Fruit fly (Drosophila melanogaster) whole organism, embryonic: ENCODE measurements around the gene c12.1.

ENCODE experiments used
- CG10321 ChIP-seq: fragments of 200-800 bp; sonication (Bioruptor generic); IDR thresholded peaks from 2 replicates; pipeline ENCODE4 v1.3.6; 2022; ENCODE audit warnings: missing biosample characterization, missing genetic modification characterization
- CG10431 ChIP-seq: fragments of 200-800 bp; sonication (Bioruptor generic); optimal IDR thresholded peaks from 3 replicates; lab custom pipeline; 2018; ENCODE audit warnings: missing biosample characterization, mild to moderate bottlenecking, missing genetic modification characterization
- CG11085 ChIP-seq: fragments of 200-800 bp; sonication (Bioruptor generic); IDR thresholded peaks from 2 replicates; pipeline ENCODE4 v1.3.6; 2022; ENCODE audit warnings: missing biosample characterization, missing genetic modification characterization
- CG11456 ChIP-seq: fragments of 200-800 bp; sonication (Bioruptor generic); IDR thresholded peaks from 3 replicates; pipeline ENCODE4 v1.3.6; 2022; ENCODE audit warnings: missing biosample characterization, missing genetic modification characterization
- CG12071 ChIP-seq: fragments of 200-800 bp; sonication (Bioruptor generic); optimal IDR thresholded peaks from 3 replicates; lab custom pipeline; 2018; ENCODE audit warnings: missing biosample characterization, mild to moderate bottlenecking, missing genetic modification characterization
- CG12769 ChIP-seq: fragments of 200-800 bp; sonication (Bioruptor generic); optimal IDR thresholded peaks from 2 replicates; lab custom pipeline; 2019; ENCODE audit warnings: missing biosample characterization, mild to moderate bottlenecking, missing genetic modification characterization, moderate library complexity
- CG13424 ChIP-seq: fragments of 200-800 bp; sonication (Bioruptor generic); optimal IDR thresholded peaks from 2 replicates; lab custom pipeline; 2019; ENCODE audit warnings: missing biosample characterization, mild to moderate bottlenecking, missing genetic modification characterization, moderate library complexity
- CG14050 ChIP-seq: fragments of 200-800 bp; sonication (Bioruptor generic); IDR thresholded peaks from 3 replicates; pipeline ENCODE4 v1.3.6; 2022; ENCODE audit warnings: missing biosample characterization, missing genetic modification characterization
- CG15479 ChIP-seq: fragments of 200-800 bp; sonication (Bioruptor generic); optimal IDR thresholded peaks from 3 replicates; lab custom pipeline; 2019; ENCODE audit warnings: missing biosample characterization, mild to moderate bottlenecking, missing genetic modification characterization, moderate library complexity
- CG17912 ChIP-seq: fragments of 200-800 bp; sonication (Bioruptor generic); optimal IDR thresholded peaks from 2 replicates; lab custom pipeline; 2018; ENCODE audit warnings: missing biosample characterization, mild to moderate bottlenecking, missing genetic modification characterization
- CG18619 ChIP-seq: fragments of 200-800 bp; sonication (Bioruptor generic); optimal IDR thresholded peaks from 3 replicates; lab custom pipeline; 2017; ENCODE audit warnings: missing biosample characterization, mild to moderate bottlenecking, missing genetic modification characterization
- CG2129 ChIP-seq: fragments of 200-800 bp; sonication (Bioruptor generic); IDR thresholded peaks from 2 replicates; pipeline ENCODE4 v1.3.6; 2022; ENCODE audit warnings: missing biosample characterization, missing genetic modification characterization; ENCODE audit not compliant: partially characterized antibody
- CG30403 ChIP-seq: fragments of 200-800 bp; sonication (Bioruptor generic); optimal IDR thresholded peaks from 3 replicates; lab custom pipeline; 2016; ENCODE audit warnings: missing biosample characterization, missing genetic modification characterization
- CG3847 ChIP-seq: fragments of 200-800 bp; sonication (Bioruptor generic); IDR thresholded peaks from 2 replicates; pipeline ENCODE4 v1.3.6; 2022; ENCODE audit warnings: missing biosample characterization, missing genetic modification characterization
- CG3995 ChIP-seq: fragments of 200-800 bp; sonication (Bioruptor generic); optimal IDR thresholded peaks from 3 replicates; lab custom pipeline; 2016; ENCODE audit warnings: missing biosample characterization, missing genetic modification characterization
- CG4328 ChIP-seq: fragments of 200-800 bp; sonication (Bioruptor generic); optimal IDR thresholded peaks from 3 replicates; lab custom pipeline; 2017; ENCODE audit warnings: missing biosample characterization, missing genetic modification reagents, missing genetic modification characterization
- CG4854 ChIP-seq: fragments of 200-800 bp; sonication (Bioruptor generic); optimal IDR thresholded peaks from 2 replicates; lab custom pipeline; 2016; ENCODE audit warnings: missing biosample characterization, missing genetic modification characterization, inconsistent platforms
- CG5180 ChIP-seq: fragments of 200-800 bp; sonication (Bioruptor generic); optimal IDR thresholded peaks from 3 replicates; lab custom pipeline; 2017; ENCODE audit warnings: missing biosample characterization, missing genetic modification characterization, mild to moderate bottlenecking, moderate library complexity, missing genetic modification reagents
- CG9609 ChIP-seq: fragments of 200-800 bp; sonication (Bioruptor generic); optimal IDR thresholded peaks from 3 replicates; lab custom pipeline; 2016; ENCODE audit warnings: missing biosample characterization, missing genetic modification characterization
- Chrac-16 ChIP-seq: fragments of 200-800 bp; sonication (Bioruptor generic); optimal IDR thresholded peaks from 3 replicates; lab custom pipeline; 2016; ENCODE audit warnings: missing biosample characterization, missing genetic modification characterization
- Dad ChIP-seq: fragments of 200-800 bp; sonication (Bioruptor generic); optimal IDR thresholded peaks from 3 replicates; lab custom pipeline; 2016; ENCODE audit warnings: missing biosample characterization, missing genetic modification characterization
- Dek ChIP-seq: fragments of 200-800 bp; sonication (Bioruptor generic); optimal IDR thresholded peaks from 3 replicates; lab custom pipeline; 2019; ENCODE audit warnings: missing biosample characterization, mild to moderate bottlenecking, missing genetic modification characterization, moderate library complexity
- Fer1 ChIP-seq: fragments of 200-800 bp; sonication (Bioruptor generic); optimal IDR thresholded peaks from 2 replicates; lab custom pipeline; 2017; ENCODE audit warnings: missing biosample characterization, mild to moderate bottlenecking, missing genetic modification characterization
- HLH4C ChIP-seq: fragments of 200-800 bp; sonication (Bioruptor generic); IDR thresholded peaks from 3 replicates; pipeline ENCODE4 v1.3.6; 2022; ENCODE audit warnings: missing biosample characterization, missing genetic modification characterization; ENCODE audit not compliant: partially characterized antibody
- HLH54F ChIP-seq: fragments of 200-800 bp; sonication (Bioruptor generic); optimal IDR thresholded peaks from 3 replicates; lab custom pipeline; 2016; ENCODE audit warnings: missing biosample characterization, missing genetic modification characterization
- Hmr ChIP-seq: fragments of 200-800 bp; sonication (Bioruptor generic); optimal IDR thresholded peaks from 3 replicates; lab custom pipeline; 2017; ENCODE audit warnings: mild to moderate bottlenecking, missing biosample characterization, missing genetic modification reagents, missing genetic modification characterization
- Oli ChIP-seq: fragments of 200-800 bp; sonication (Bioruptor generic); optimal IDR thresholded peaks from 2 replicates; lab custom pipeline; 2018; ENCODE audit warnings: missing biosample characterization, mild to moderate bottlenecking, missing genetic modification characterization, moderate library complexity
- Pdp1 ChIP-seq, 2 experiments: fragments of 200-800 bp; sonication (Bioruptor generic); optimal IDR thresholded peaks; 3 replicates each; lab custom pipeline; 2016; ENCODE audit warnings: missing biosample characterization in 2 of 2, missing genetic modification characterization in 2 of 2, mild to moderate bottlenecking in 1 of 2, moderate library complexity in 1 of 2
- TFAM ChIP-seq: fragments of 200-800 bp; sonication (Bioruptor generic); optimal IDR thresholded peaks from 2 replicates; lab custom pipeline; 2017; ENCODE audit warnings: missing biosample characterization, missing genetic modification characterization, inconsistent platforms
- Xrp1 ChIP-seq: fragments of 200-800 bp; sonication (Bioruptor generic); IDR thresholded peaks from 2 replicates; pipeline ENCODE4 v1.3.6; 2022; ENCODE audit warnings: missing biosample characterization, missing genetic modification characterization
- YL-1 ChIP-seq: fragments of 200-800 bp; sonication (Bioruptor generic); optimal IDR thresholded peaks from 3 replicates; lab custom pipeline; 2017; ENCODE audit warnings: missing biosample characterization, mild to moderate bottlenecking, missing genetic modification characterization
- al ChIP-seq: fragments of 200-800 bp; sonication (Bioruptor generic); IDR thresholded peaks from 2 replicates; pipeline ENCODE4 v1.3.6; 2022; ENCODE audit warnings: missing biosample characterization, missing genetic modification characterization
- bigmax ChIP-seq: fragments of 200-800 bp; sonication (Bioruptor generic); optimal IDR thresholded peaks from 2 replicates; lab custom pipeline; 2018; ENCODE audit warnings: missing biosample characterization, mild to moderate bottlenecking, missing genetic modification characterization
- btn ChIP-seq: fragments of 200-800 bp; sonication (Bioruptor generic); optimal IDR thresholded peaks from 2 replicates; lab custom pipeline; 2016; ENCODE audit warnings: missing biosample characterization, missing genetic modification characterization
- cad ChIP-seq: fragments of >200 bp; optimal IDR thresholded peaks from 2 replicates; lab custom pipeline; 2017; ENCODE audit warnings: missing biosample characterization, missing genetic modification characterization
- crol ChIP-seq: fragments of 200-800 bp; sonication (Bioruptor generic); IDR thresholded peaks from 2 replicates; pipeline ENCODE4 v1.3.6; 2022; ENCODE audit warnings: missing biosample characterization, missing genetic modification characterization
- disco-r ChIP-seq: fragments of 200-800 bp; sonication (Bioruptor generic); optimal IDR thresholded peaks from 2 replicates; lab custom pipeline; 2016; ENCODE audit warnings: missing biosample characterization, missing genetic modification characterization
- gcm2 ChIP-seq: fragments of 200-800 bp; sonication (Bioruptor generic); optimal IDR thresholded peaks from 2 replicates; lab custom pipeline; 2016; ENCODE audit warnings: missing biosample characterization, missing genetic modification characterization
- lab ChIP-seq: fragments of 200-800 bp; sonication (Bioruptor generic); optimal IDR thresholded peaks from 3 replicates; lab custom pipeline; 2017; ENCODE audit warnings: missing biosample characterization, missing genetic modification characterization, mild to moderate bottlenecking, moderate library complexity, missing genetic modification reagents
- pan ChIP-seq, 4 experiments: fragments of >200 bp in 3 of 4; fragments of 200-800 bp in 1 of 4; sonication (Bioruptor generic) in 1 of 4; optimal IDR thresholded peaks in 3 of 4; IDR thresholded peaks in 1 of 4; 2 replicates each; pipeline versions ENCODE4 v1.3.6 to Lab custom; 2017 to 2022; ENCODE audit warnings: missing biosample characterization in 2 of 4, missing genetic modification characterization in 2 of 4, mixed read lengths in 1 of 4
- pita ChIP-seq: fragments of 200-800 bp; sonication (Bioruptor generic); optimal IDR thresholded peaks from 2 replicates; lab custom pipeline; 2017; ENCODE audit warnings: missing biosample characterization, mild to moderate bottlenecking, missing genetic modification characterization
- psq ChIP-seq: fragments of 200-800 bp; sonication (Bioruptor generic); optimal IDR thresholded peaks from 2 replicates; lab custom pipeline; 2017; ENCODE audit warnings: missing biosample characterization, missing genetic modification characterization
- sr ChIP-seq: fragments of 200-800 bp; sonication (Bioruptor generic); IDR thresholded peaks from 3 replicates; pipeline ENCODE4 v1.3.6; 2022; ENCODE audit warnings: missing biosample characterization, missing genetic modification characterization
- sug ChIP-seq: fragments of 200-800 bp; optimal IDR thresholded peaks from 2 replicates; lab custom pipeline; 2019; ENCODE audit warnings: missing biosample characterization, mild to moderate bottlenecking, missing genetic modification characterization, moderate library complexity
- tx ChIP-seq: fragments of 200-800 bp; sonication (Bioruptor generic); optimal IDR thresholded peaks from 2 replicates; lab custom pipeline; 2016; ENCODE audit warnings: missing biosample characterization, missing genetic modification characterization
- unpg ChIP-seq: fragments of 200-800 bp; sonication (Bioruptor generic); optimal IDR thresholded peaks from 3 replicates; lab custom pipeline; 2018; ENCODE audit warnings: missing biosample characterization, mild to moderate bottlenecking, missing genetic modification characterization, moderate library complexity
- z ChIP-seq: fragments of 200-800 bp; sonication (Bioruptor generic); IDR thresholded peaks from 3 replicates; pipeline ENCODE4 v1.3.6; 2022; ENCODE audit warnings: missing biosample characterization, missing genetic modification characterization

The c12.1 gene

dm6 chrX:9352112-9353096, 33.4 kb upstream of the c12.1 start (continued):
- TF ChIP-seq Xrp1 (GFP tag; lab: Robert Waterston, UW) (peak; percentile 79), bigmax (peak; percentile 14), Hmr (GFP tag; lab: Kevin White, UChicago) (peak; percentile 87), CG4854 (peak; percentile 61), sr (GFP tag; lab: Robert Waterston, UW) (no peak), z (GFP tag; lab: Robert Waterston, UW) (no peak), CG30403 (GFP tag; lab: Kevin White, UChicago) (peak; percentile 79), CG12769 (tag; lab: Kevin White, UChicago) (peak; percentile 93), CG9609 (GFP tag; lab: Kevin White, UChicago) (peak; percentile 35), CG17912 (GFP tag; lab: Kevin White, UChicago) (no peak), Dek (peak; percentile 84), lab (GFP tag; lab: Kevin White, UChicago) (peak; percentile 93), cad (GFP tag; lab: Kevin White, UChicago) (no peak), unpg (GFP tag; lab: Kevin White, UChicago) (peak; percentile 88), CG14050 (GFP tag; lab: Robert Waterston, UW) (peak; percentile 68), CG2129 (GFP tag; lab: Robert Waterston, UW) (no peak), Pdp1 (GFP tag; optimal IDR thresholded peaks at IDR 0.05; lab: Kevin White, UChicago) (peak; percentile 63 to 75), pita (GFP tag; lab: Kevin White, UChicago) (no peak), CG15479 (GFP tag; lab: Kevin White, UChicago) (no peak), CG18619 (GFP tag; lab: Kevin White, UChicago) (peak; percentile 77), CG5180 (peak; percentile 48), HLH4C (GFP tag; lab: Robert Waterston, UW) (no peak), Fer1 (GFP tag; lab: Kevin White, UChicago) (peak; percentile 90), TFAM (GFP tag; lab: Kevin White, UChicago) (no peak), CG13424 (tag; lab: Kevin White, UChicago) (peak; percentile 87), HLH54F (GFP tag; lab: Kevin White, UChicago) (peak; percentile 72), CG11456 (GFP tag; lab: Robert Waterston, UW) (peak; percentile 78), tx (GFP tag; lab: Kevin White, UChicago) (peak; percentile 47), CG4328 (GFP tag; lab: Kevin White, UChicago) (peak; percentile 56), psq (GFP tag; lab: Kevin White, UChicago) (peak; percentile 49), al (GFP tag; lab: Robert Waterston, UW) (peak; percentile 70), gcm2 (GFP tag; lab: Kevin White, UChicago) (peak; percentile 64), Chrac-16 (peak; percentile 66), CG3847 (GFP tag; lab: Robert Waterston, UW) (peak; percentile 64), Dad (GFP tag; lab: Kevin White, UChicago) (peak; percentile 57), crol (GFP tag; lab: Robert Waterston, UW) (peak; percentile 70), CG10431 (GFP tag; lab: Kevin White, UChicago) (no peak), disco-r (GFP tag; lab: Kevin White, UChicago) (peak; percentile 43), sug (peak; percentile 78), Oli (tag; lab: Kevin White, UChicago) (peak; percentile 86), CG10321 (GFP tag; lab: Robert Waterston, UW) (peak; percentile 44; the same call in 1 of the 2 replicates), CG3995 (GFP tag; lab: Kevin White, UChicago) (peak; percentile 48), CG11085 (GFP tag; lab: Robert Waterston, UW) (peak; percentile 80), btn (GFP tag; lab: Kevin White, UChicago) (peak; percentile 26), CG12071 (GFP tag; lab: Kevin White, UChicago) (peak; percentile 84), pan (optimal IDR thresholded peaks at IDR 0.05; lab: Kevin White, UChicago) (no peak), pan (GFP tag; optimal IDR thresholded peaks at IDR 0.05 in 1 of 2, IDR thresholded peaks at IDR 0.05 in 1 of 2) (peak in 1 of 2 experiments; percentile 82), YL-1 (no peak)
